Worm (Caenorhabditis elegans): Measurements from ENCODE around the gene dsc-1.

DNA sequence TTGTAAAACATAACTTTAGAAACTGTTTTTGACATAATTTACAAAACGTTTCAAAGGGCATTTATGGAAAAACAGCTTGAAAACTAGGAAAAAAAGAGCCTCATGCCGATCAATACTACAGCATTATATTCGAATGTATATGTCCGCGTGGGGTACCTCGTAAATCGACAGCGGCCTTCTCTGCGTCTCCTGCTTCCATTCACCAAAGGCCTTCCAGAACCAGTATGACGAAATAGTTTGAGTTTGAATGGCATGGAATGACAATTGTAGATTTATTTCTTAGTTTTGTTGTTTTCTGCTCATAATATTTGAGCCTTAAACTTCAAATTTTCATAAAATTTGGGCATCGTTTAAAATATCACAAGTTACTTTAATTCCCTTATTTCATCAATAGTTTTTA, 10.8 kb upstream of the dsc-1 start:
- TF ChIP-seq tab-1 (GFP tag; IDR thresholded peaks at IDR 0.05) (no peak), med-1 (GFP tag; optimal IDR thresholded peaks at IDR 0.05; ENCODE audit: insufficient read depth) (no peak), cog-1 (tag; optimal IDR thresholded peaks at IDR 0.05) (no peak), flt-1 (GFP tag; IDR thresholded peaks at IDR 0.05) (no peak), klf-2 (GFP tag; conservative IDR thresholded peaks at IDR 0.05) (no peak), ztf-23 (GFP tag; IDR thresholded peaks at IDR 0.05) (no peak)

Measured in whole organism, midembryonic.